Worm (Caenorhabditis elegans) whole organism, L4 larva: Measurements from ENCODE around the gene Y34F4.3.

Experiments
- F44E2.7 ChIP-seq: fragments of 200-800 bp; sonication (Bioruptor generic); IDR thresholded peaks from 2 replicates; pipeline ENCODE4 v2.1.2; 2022; ENCODE audit warnings: missing genetic modification characterization, missing compliant biosample characterization
- R02D3.7 ChIP-seq: fragments of 150-350 bp; sonication (generic microtip); optimal IDR thresholded peaks from 3 replicates; lab custom pipeline; 2014; ENCODE audit warnings: missing biosample characterization, missing genetic modification characterization
- T20F7.1 ChIP-seq: fragments of 200-800 bp; sonication (Bioruptor generic); optimal IDR thresholded peaks from 2 replicates; lab custom pipeline; 2018; ENCODE audit warnings: mild to moderate bottlenecking, missing genetic modification characterization, missing compliant biosample characterization
- Y48G9A.11 ChIP-seq: fragments of 200-800 bp; sonication (Bioruptor generic); IDR thresholded peaks from 2 replicates; pipeline ENCODE4 v1.3.6; 2022; ENCODE audit warnings: missing genetic modification reagents, missing genetic modification characterization, missing compliant biosample characterization
- ZK546.5 ChIP-seq, 2 experiments: sonication (generic microtip); optimal IDR thresholded peaks; 2 replicates each; lab custom pipeline; 2017; ENCODE audit warnings: missing biosample characterization in 2 of 2, missing genetic modification characterization in 2 of 2
- attf-4 ChIP-seq: sonication (generic microtip); optimal IDR thresholded peaks from 3 replicates; lab custom pipeline; 2017; ENCODE audit warnings: missing biosample characterization, missing genetic modification characterization
- ceh-20 ChIP-seq: fragments of 200-800 bp; sonication (Bioruptor generic); IDR thresholded peaks from 2 replicates; pipeline ENCODE4 v1.3.6; 2022; ENCODE audit warnings: missing genetic modification reagents, missing genetic modification characterization, missing compliant biosample characterization
- ceh-62 ChIP-seq: sonication (generic microtip); optimal IDR thresholded peaks from 2 replicates; lab custom pipeline; 2017; ENCODE audit warnings: missing biosample characterization, missing genetic modification characterization
- ceh-82 ChIP-seq: sonication (generic microtip); optimal IDR thresholded peaks from 2 replicates; lab custom pipeline; 2017; ENCODE audit warnings: missing biosample characterization, missing genetic modification characterization
- ces-1 ChIP-seq: fragments of 150-350 bp; sonication (generic microtip); optimal IDR thresholded peaks from 4 replicates; lab custom pipeline; 2014; ENCODE audit warnings: missing biosample characterization, missing genetic modification reagents, missing genetic modification characterization
- daf-16 ChIP-seq, 3 experiments: sonication (generic microtip); optimal IDR thresholded peaks; 2 replicates each; lab custom pipeline; 2016 to 2017; ENCODE audit warnings: missing genetic modification characterization in 3 of 3, missing genetic modification reagents in 3 of 3, mild to moderate bottlenecking in 2 of 3, missing compliant biosample characterization in 2 of 3, missing biosample characterization in 1 of 3, moderate library complexity in 1 of 3
- dmd-6 ChIP-seq: fragments of 200-800 bp; sonication (Bioruptor generic); IDR thresholded peaks from 2 replicates; pipeline ENCODE4 v1.3.6; 2022; ENCODE audit warnings: missing genetic modification reagents, missing genetic modification characterization, missing compliant biosample characterization
- egl-27 ChIP-seq: sonication (generic microtip); optimal IDR thresholded peaks from 3 replicates; lab custom pipeline; 2017; ENCODE audit warnings: missing biosample characterization, missing genetic modification reagents, missing genetic modification characterization
- egl-43 ChIP-seq: fragments of 200-800 bp; sonication (Bioruptor generic); IDR thresholded peaks from 2 replicates; pipeline ENCODE4 v1.3.6; 2022; ENCODE audit warnings: missing genetic modification reagents, missing genetic modification characterization, missing compliant biosample characterization
- gei-8 ChIP-seq: fragments of 200-800 bp; sonication (Bioruptor generic); optimal IDR thresholded peaks from 2 replicates; lab custom pipeline; 2018; ENCODE audit warnings: mild to moderate bottlenecking, missing genetic modification characterization, missing compliant biosample characterization
- hif-1 ChIP-seq, 2 experiments: sonication (generic microtip); optimal IDR thresholded peaks; 2 replicates each; lab custom pipeline; 2016 to 2017; ENCODE audit warnings: missing compliant biosample characterization in 2 of 2, missing genetic modification characterization in 2 of 2, missing genetic modification reagents in 2 of 2, missing genotype in 2 of 2, mild to moderate bottlenecking in 1 of 2
- hlh-11 ChIP-seq: fragments of 200-800 bp; sonication (Bioruptor generic); optimal IDR thresholded peaks from 2 replicates; lab custom pipeline; 2018; ENCODE audit warnings: mild to moderate bottlenecking, missing genetic modification characterization, missing compliant biosample characterization
- hlh-30 ChIP-seq: sonication (generic microtip); optimal IDR thresholded peaks from 2 replicates; lab custom pipeline; 2017; ENCODE audit warnings: antibody characterized with exemption, mild to moderate bottlenecking, missing genetic modification characterization, missing compliant biosample characterization; ENCODE audit not compliant: insufficient read depth
- hmg-1.1 ChIP-seq: fragments of 200-800 bp; sonication (Bioruptor generic); IDR thresholded peaks from 2 replicates; pipeline ENCODE4 v1.3.6; 2022; ENCODE audit warnings: missing genetic modification reagents, missing genetic modification characterization, missing compliant biosample characterization
- lim-7 ChIP-seq: fragments of 200-800 bp; sonication (Bioruptor generic); IDR thresholded peaks from 2 replicates; pipeline ENCODE4 v1.3.6; 2022; ENCODE audit warnings: missing genetic modification characterization, missing compliant biosample characterization
- lin-38 ChIP-seq: fragments of 200-800 bp; sonication (Bioruptor generic); IDR thresholded peaks from 2 replicates; pipeline ENCODE4 v1.3.6; 2022; ENCODE audit warnings: missing genetic modification reagents, missing genetic modification characterization, missing compliant biosample characterization
- lsy-2 ChIP-seq, 2 experiments: fragments of 150-350 bp in 1 of 2; sonication (generic microtip) in 1 of 2; optimal IDR thresholded peaks; 2 replicates each; lab custom pipeline; 2014 to 2017; ENCODE audit warnings: missing biosample characterization in 2 of 2, missing genetic modification characterization in 2 of 2
- mep-1 ChIP-seq: fragments of 150-350 bp; sonication (generic microtip); optimal IDR thresholded peaks from 3 replicates; lab custom pipeline; 2014; ENCODE audit warnings: missing biosample characterization, missing genetic modification characterization
- mxl-2 ChIP-seq: fragments of 200-800 bp; sonication (Bioruptor generic); conservative IDR thresholded peaks from 2 replicates; pipeline ENCODE4 v1.3.6; 2022; ENCODE audit warnings: missing genetic modification reagents, missing genetic modification characterization, missing compliant biosample characterization
- nhr-10 ChIP-seq: fragments of 150-350 bp; optimal IDR thresholded peaks from 2 replicates; lab custom pipeline; 2014; ENCODE audit warnings: missing biosample characterization, missing genetic modification characterization
- nhr-102 ChIP-seq: sonication (generic microtip); optimal IDR thresholded peaks from 2 replicates; lab custom pipeline; 2016; ENCODE audit warnings: mild to moderate bottlenecking, missing genetic modification characterization, moderate library complexity, missing compliant biosample characterization
- nhr-237 ChIP-seq: sonication (generic microtip); optimal IDR thresholded peaks from 2 replicates; lab custom pipeline; 2017; ENCODE audit warnings: missing biosample characterization, missing genetic modification characterization
- nhr-28 ChIP-seq: fragments of 150-350 bp; optimal IDR thresholded peaks from 2 replicates; lab custom pipeline; 2014; ENCODE audit warnings: missing biosample characterization, missing genetic modification characterization
- nhr-77 ChIP-seq: fragments of 150-350 bp; optimal IDR thresholded peaks from 2 replicates; lab custom pipeline; 2014; ENCODE audit warnings: missing biosample characterization, missing genetic modification characterization
- php-3 ChIP-seq: fragments of 200-800 bp; sonication (Bioruptor generic); IDR thresholded peaks from 2 replicates; pipeline ENCODE4 v1.3.6; 2022; ENCODE audit warnings: missing genetic modification reagents, missing genetic modification characterization, missing compliant biosample characterization
- pqm-1 ChIP-seq: sonication (generic microtip); optimal IDR thresholded peaks from 2 replicates; lab custom pipeline; 2017; ENCODE audit warnings: missing biosample characterization, missing genetic modification characterization
- rbr-2 ChIP-seq: sonication (generic microtip); optimal IDR thresholded peaks from 2 replicates; lab custom pipeline; 2016; ENCODE audit warnings: missing genotype, missing genetic modification characterization, missing compliant biosample characterization
- saeg-2 ChIP-seq: fragments of 200-800 bp; sonication (Bioruptor generic); IDR thresholded peaks from 2 replicates; pipeline ENCODE4 v1.3.6; 2022; ENCODE audit warnings: missing genetic modification reagents, missing genetic modification characterization, missing compliant biosample characterization
- unc-62 ChIP-seq, 3 experiments: fragments of 150-350 bp in 1 of 3; sonication (generic microtip); optimal IDR thresholded peaks in 2 of 3; peaks in 1 of 3; 1 replicate in 1 of 3; 2 replicates in 2 of 3; lab custom pipeline; 2014 to 2017; ENCODE audit warnings: missing biosample characterization in 3 of 3, missing genetic modification characterization in 3 of 3, missing genetic modification reagents in 3 of 3, missing genotype in 1 of 3
- zip-11 ChIP-seq: fragments of 200-800 bp; sonication (Bioruptor generic); IDR thresholded peaks from 2 replicates; pipeline ENCODE4 v1.3.6; 2022; ENCODE audit warnings: missing genetic modification characterization, missing compliant biosample characterization
- ztf-11 ChIP-seq: fragments of 150-350 bp; optimal IDR thresholded peaks from 2 replicates; lab custom pipeline; 2014; ENCODE audit warnings: missing biosample characterization, missing genetic modification characterization
- ztf-7 ChIP-seq: fragments of 150-350 bp; optimal IDR thresholded peaks from 2 replicates; lab custom pipeline; 2014; ENCODE audit warnings: missing biosample characterization, missing genetic modification characterization

Gene Y34F4.3

DNA sequence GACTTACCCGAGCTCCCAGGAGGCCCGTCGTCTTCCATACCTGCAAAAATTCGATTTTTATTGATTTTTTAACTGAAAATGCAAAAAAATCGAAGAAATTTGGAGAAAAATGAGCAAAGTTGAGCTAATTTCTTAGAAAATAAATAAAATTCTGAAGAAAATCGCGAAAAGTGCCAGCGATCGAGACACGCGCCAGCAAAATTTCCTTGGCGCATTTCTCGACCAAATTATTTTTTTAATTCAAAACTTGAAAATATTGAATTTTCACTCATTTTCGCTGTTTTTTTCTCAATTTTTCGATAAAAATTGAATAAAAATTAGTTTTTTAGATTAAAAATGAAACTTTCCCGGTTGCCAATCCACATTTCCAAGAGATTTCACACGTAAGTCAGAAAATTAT, 21.2 kb upstream of the Y34F4.3 start, which contains the start of the genes chin-1 and BE0003N10.1 (continued):
- TF ChIP-seq lsy-2 (tag; optimal IDR thresholded peaks at IDR 0.05; lab: Kevin White, UChicago) (peak in 1 of 2 experiments; percentile 76), zip-11 (no peak), ZK546.5 (tag; optimal IDR thresholded peaks at IDR 0.05; lab: Kevin White, UChicago) (no peak), ztf-7 (tag; lab: Kevin White, UChicago) (no peak), lim-7 (GFP tag; lab: Robert Waterston, UW) (no peak), nhr-102 (peak; percentile 7), egl-27 (tag; lab: Kevin White, UChicago) (no peak), rbr-2 (tag; lab: Kevin White, UChicago) (peak; percentile 12), ztf-11 (tag; lab: Kevin White, UChicago) (no peak), saeg-2 (GFP tag; lab: Robert Waterston, UW) (no peak), dmd-6 (no peak), hlh-11 (tag; lab: Kevin White, UChicago) (no peak), lin-38 (GFP tag; lab: Robert Waterston, UW) (peak; percentile 66), mxl-2 (GFP tag; lab: Robert Waterston, UW) (no peak), ceh-82 (no peak), ceh-20 (GFP tag; lab: Robert Waterston, UW) (no peak)

DNA sequence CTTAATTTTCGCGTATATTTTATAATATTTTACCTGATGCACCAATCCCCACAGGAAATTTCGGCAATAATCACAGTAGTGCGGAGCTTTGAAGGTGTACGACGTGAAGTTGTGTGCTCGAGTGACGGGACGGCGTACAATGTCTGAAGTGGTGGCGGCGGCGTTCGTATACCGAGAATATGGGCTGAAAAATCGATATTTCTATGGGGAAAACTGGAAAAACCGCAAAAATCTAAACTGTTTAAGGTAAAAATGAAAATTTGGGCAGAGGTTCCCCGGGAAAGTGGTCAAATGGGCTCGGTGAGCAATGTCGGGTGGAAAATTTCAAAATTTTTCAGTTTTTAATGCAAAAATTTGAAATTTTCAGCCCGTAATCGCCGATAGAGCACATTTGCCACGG, 18.9 kb upstream of the Y34F4.3 start:
- TF ChIP-seq gei-8 (GFP tag; lab: Kevin White, UChicago): no peak
- TF ChIP-seq hlh-30: no peak
- no peak for TF ChIP-seq nhr-77 (tag; lab: Kevin White, UChicago)
- no peak for TF ChIP-seq Y48G9A.11 (GFP tag; lab: Robert Waterston, UW)
- no peak for TF ChIP-seq nhr-237
- no peak for TF ChIP-seq nhr-10 (tag; lab: Kevin White, UChicago)
- no peak for TF ChIP-seq T20F7.1
- no peak for TF ChIP-seq ces-1
- TF ChIP-seq ceh-62: no peak
- no peak for TF ChIP-seq R02D3.7
- TF ChIP-seq php-3 (GFP tag; lab: Robert Waterston, UW): no peak
- TF ChIP-seq egl-43: no peak

DNA sequence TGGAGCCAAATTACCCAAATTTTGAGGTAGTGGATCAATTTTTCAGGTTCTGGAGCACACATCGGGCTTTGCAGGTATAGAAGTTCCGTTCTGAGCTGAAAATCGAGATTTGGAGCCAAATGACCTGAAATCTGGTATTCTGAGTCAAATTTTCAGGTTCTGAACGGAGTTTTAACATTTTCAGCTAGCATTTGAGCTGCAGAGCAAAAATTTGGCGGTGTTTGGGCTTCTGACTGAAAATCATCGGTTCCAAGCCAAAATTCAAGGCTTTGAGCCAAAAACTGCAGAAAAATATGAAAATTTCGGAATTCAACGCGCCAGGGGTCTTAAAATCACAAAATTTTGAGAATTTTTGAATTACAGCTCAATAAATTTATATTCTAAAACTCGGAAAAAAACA, 15.0 kb upstream of the Y34F4.3 start, which contains the start of the genes clc-26 and E_BE45912.2:
TSS of gene clc-26 (minus strand) at position 101 of the 400 bp plus-strand sequence.
TSS of gene E_BE45912.2 (minus strand) at position 139 of the 400 bp plus-strand sequence.
- TF ChIP-seq lsy-2 (tag; optimal IDR thresholded peaks at IDR 0.05; lab: Kevin White, UChicago) (no peak), hmg-1.1 (GFP tag; lab: Robert Waterston, UW) (no peak), unc-62 (GFP tag; optimal IDR thresholded peaks at IDR 0.05 in 1 of 2; lab: Kevin White, UChicago) (peak in 1 of 2 experiments; percentile 9), unc-62 (tag; optimal IDR thresholded peaks at IDR 0.05; lab: Kevin White, UChicago) (no peak)

DNA sequence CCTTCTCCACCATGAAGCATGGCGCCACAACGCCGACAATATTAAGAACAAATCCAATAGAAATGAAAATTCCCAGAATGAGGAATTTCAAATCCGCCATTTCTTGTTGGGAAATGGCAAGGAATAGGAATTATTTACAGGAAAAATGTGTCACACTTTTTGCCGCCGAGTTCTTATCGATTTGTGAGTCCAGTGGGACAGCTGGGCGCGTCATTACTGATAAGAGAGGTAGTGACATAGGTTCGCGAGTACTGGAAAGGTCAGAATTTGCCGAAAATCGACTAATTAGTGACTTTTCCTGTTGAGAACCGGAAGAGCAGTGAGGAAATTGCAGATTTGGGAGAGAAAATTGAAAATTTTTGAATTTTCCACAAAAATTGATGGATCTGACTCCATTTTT, 12.3 kb upstream of the Y34F4.3 start:
- TF ChIP-seq hlh-11 (tag; lab: Kevin White, UChicago) (peak; percentile 70), rbr-2 (tag; lab: Kevin White, UChicago) (no peak), hif-1 (tag; optimal IDR thresholded peaks at IDR 0.05; lab: Kevin White, UChicago) (no peak), dmd-6 (peak; percentile 67; the same call in 1 of the 2 replicates), pqm-1 (tag; lab: Kevin White, UChicago) (peak; percentile 70), nhr-28 (tag; lab: Kevin White, UChicago) (peak; percentile 35), mep-1 (tag; lab: Kevin White, UChicago) (no peak), daf-16 (GFP tag; optimal IDR thresholded peaks at IDR 0.05; lab: Kevin White, UChicago) (no peak), daf-16 (tag; optimal IDR thresholded peaks at IDR 0.05; lab: Kevin White, UChicago) (peak; percentile 32), ces-1 (no peak), F44E2.7 (no peak), attf-4 (no peak)
